Worm (Caenorhabditis elegans) whole organism, mixed stage, embryonic: ENCODE data around the gene sra-10.

Experiments used
- blmp-1 ChIP-seq: fragments of 150-350 bp; optimal IDR thresholded peaks from 2 replicates; lab custom pipeline; 2014; ENCODE audit warnings: missing biosample characterization, missing genetic modification characterization
- elt-1 ChIP-seq: sonication (generic microtip); optimal IDR thresholded peaks from 2 replicates; lab custom pipeline; 2017; ENCODE audit warnings: missing genetic modification characterization, mild to moderate bottlenecking, missing compliant biosample characterization, antibody characterized with exemption, moderate library complexity, borderline replicate concordance; ENCODE audit not compliant: insufficient read depth
- elt-3 ChIP-seq: fragments of 150-350 bp; optimal IDR thresholded peaks from 2 replicates; lab custom pipeline; 2014; ENCODE audit warnings: missing biosample characterization, missing genetic modification characterization
- lin-13 ChIP-seq: fragments of 150-350 bp; optimal IDR thresholded peaks from 2 replicates; lab custom pipeline; 2014; ENCODE audit warnings: missing biosample characterization, missing genetic modification characterization
- nhr-76 ChIP-seq: sonication (generic microtip); optimal IDR thresholded peaks from 2 replicates; lab custom pipeline; 2017; ENCODE audit warnings: missing biosample characterization, missing genetic modification characterization
- pha-4 ChIP-seq: fragments of 150-350 bp; optimal IDR thresholded peaks from 2 replicates; lab custom pipeline; 2018; ENCODE audit warnings: missing biosample characterization, missing genetic modification reagents, missing genetic modification characterization
- unc-39 ChIP-seq: fragments of 150-350 bp; optimal IDR thresholded peaks from 2 replicates; lab custom pipeline; 2014; ENCODE audit warnings: missing biosample characterization, missing genetic modification characterization

ce11 chrII:10884396-10884795, 10.5 kb downstream of the sra-10 start, which contains the start of gene egg-3:
- TF ChIP-seq elt-1 (tag; lab: Kevin White, UChicago) (no peak), pha-4 (no peak), elt-3 (tag; lab: Kevin White, UChicago) (no peak), blmp-1 (tag; lab: Kevin White, UChicago) (no peak), unc-39 (no peak), nhr-76 (tag; lab: Kevin White, UChicago) (no peak), lin-13 (no peak)
